Worm (Caenorhabditis elegans) whole organism, L4 larva: ENCODE results near the gene K07B1.7.

Experiments
- F37D6.2 ChIP-seq: sonication (generic microtip); optimal IDR thresholded peaks from 2 replicates; lab custom pipeline; 2016; ENCODE audit warnings: mild to moderate bottlenecking, missing genetic modification characterization, missing compliant biosample characterization
- F49E8.2 ChIP-seq: sonication (generic microtip); optimal IDR thresholded peaks from 2 replicates; lab custom pipeline; 2016; ENCODE audit warnings: missing compliant biosample characterization, mild to moderate bottlenecking, missing genetic modification characterization, borderline replicate concordance
- T26A8.4 ChIP-seq: fragments of 200-800 bp; sonication (Bioruptor generic); IDR thresholded peaks from 2 replicates; pipeline ENCODE4 v1.3.6; 2022; ENCODE audit warnings: missing genetic modification characterization, missing compliant biosample characterization
- Y5F2A.4 ChIP-seq: fragments of 200-800 bp; sonication (Bioruptor generic); optimal IDR thresholded peaks from 2 replicates; lab custom pipeline; 2018; ENCODE audit warnings: mild to moderate bottlenecking, missing genetic modification characterization, missing compliant biosample characterization
- aly-2 ChIP-seq: sonication (generic microtip); optimal IDR thresholded peaks from 2 replicates; lab custom pipeline; 2018; ENCODE audit warnings: missing biosample characterization, missing genetic modification characterization
- ama-1 ChIP-seq: fragments of 150-350 bp; optimal IDR thresholded peaks from 2 replicates; lab custom pipeline; 2014; ENCODE audit warnings: inconsistent platforms, mixed read lengths
- cey-2 ChIP-seq: sonication (generic microtip); optimal IDR thresholded peaks from 3 replicates; lab custom pipeline; 2017; ENCODE audit warnings: missing genetic modification characterization, mild to moderate bottlenecking, missing compliant biosample characterization, antibody characterized with exemption, borderline replicate concordance; ENCODE audit not compliant: insufficient read depth
- daf-12 ChIP-seq: fragments of 150-350 bp; optimal IDR thresholded peaks from 2 replicates; lab custom pipeline; 2014; ENCODE audit warnings: missing biosample characterization, missing genetic modification reagents, missing genetic modification characterization
- daf-16 ChIP-seq, 3 experiments: sonication (generic microtip); optimal IDR thresholded peaks; 2 replicates each; lab custom pipeline; 2016 to 2017; ENCODE audit warnings: missing genetic modification characterization in 3 of 3, missing genetic modification reagents in 3 of 3, mild to moderate bottlenecking in 2 of 3, missing compliant biosample characterization in 2 of 3, missing biosample characterization in 1 of 3, moderate library complexity in 1 of 3
- dmd-6 ChIP-seq: fragments of 200-800 bp; sonication (Bioruptor generic); IDR thresholded peaks from 2 replicates; pipeline ENCODE4 v1.3.6; 2022; ENCODE audit warnings: missing genetic modification reagents, missing genetic modification characterization, missing compliant biosample characterization
- dmd-9 ChIP-seq: fragments of 200-800 bp; sonication (Bioruptor generic); IDR thresholded peaks from 2 replicates; pipeline ENCODE4 v1.3.6; 2022; ENCODE audit warnings: missing genetic modification reagents, missing genetic modification characterization, missing compliant biosample characterization
- dve-1 ChIP-seq: sonication (generic microtip); optimal IDR thresholded peaks from 2 replicates; lab custom pipeline; 2017; ENCODE audit warnings: antibody characterized with exemption, mild to moderate bottlenecking, missing genetic modification characterization, missing compliant biosample characterization; ENCODE audit not compliant: insufficient read depth
- gei-8 ChIP-seq: fragments of 200-800 bp; sonication (Bioruptor generic); optimal IDR thresholded peaks from 2 replicates; lab custom pipeline; 2018; ENCODE audit warnings: mild to moderate bottlenecking, missing genetic modification characterization, missing compliant biosample characterization
- hlh-11 ChIP-seq: fragments of 200-800 bp; sonication (Bioruptor generic); optimal IDR thresholded peaks from 2 replicates; lab custom pipeline; 2018; ENCODE audit warnings: mild to moderate bottlenecking, missing genetic modification characterization, missing compliant biosample characterization
- hlh-30 ChIP-seq: sonication (generic microtip); optimal IDR thresholded peaks from 2 replicates; lab custom pipeline; 2017; ENCODE audit warnings: antibody characterized with exemption, mild to moderate bottlenecking, missing genetic modification characterization, missing compliant biosample characterization; ENCODE audit not compliant: insufficient read depth
- hmg-1.1 ChIP-seq: fragments of 200-800 bp; sonication (Bioruptor generic); IDR thresholded peaks from 2 replicates; pipeline ENCODE4 v1.3.6; 2022; ENCODE audit warnings: missing genetic modification reagents, missing genetic modification characterization, missing compliant biosample characterization
- lin-1 ChIP-seq: fragments of 200-800 bp; sonication (Bioruptor generic); IDR thresholded peaks from 2 replicates; pipeline ENCODE4 v1.3.6; 2022; ENCODE audit warnings: missing genetic modification reagents, missing genetic modification characterization, missing compliant biosample characterization
- lin-13 ChIP-seq: fragments of 150-350 bp; optimal IDR thresholded peaks from 2 replicates; lab custom pipeline; 2014; ENCODE audit warnings: missing biosample characterization, missing genetic modification reagents, missing genetic modification characterization
- lin-38 ChIP-seq: fragments of 200-800 bp; sonication (Bioruptor generic); IDR thresholded peaks from 2 replicates; pipeline ENCODE4 v1.3.6; 2022; ENCODE audit warnings: missing genetic modification reagents, missing genetic modification characterization, missing compliant biosample characterization
- lin-39 ChIP-seq: fragments of 150-350 bp; optimal IDR thresholded peaks from 2 replicates; lab custom pipeline; 2014; ENCODE audit warnings: missing biosample characterization, missing genetic modification reagents, missing genetic modification characterization
- mdl-1 ChIP-seq, 2 experiments: fragments of 150-350 bp in 1 of 2; sonication (generic microtip) in 1 of 2; optimal IDR thresholded peaks; 2 replicates each; lab custom pipeline; 2014 to 2017; ENCODE audit warnings: missing biosample characterization in 2 of 2, missing genetic modification characterization in 2 of 2
- mdt-29 ChIP-seq: fragments of 200-800 bp; sonication (Bioruptor generic); IDR thresholded peaks from 2 replicates; pipeline ENCODE4 v1.3.6; 2022; ENCODE audit warnings: missing genetic modification reagents, missing genetic modification characterization, missing compliant biosample characterization
- mxl-2 ChIP-seq: fragments of 200-800 bp; sonication (Bioruptor generic); conservative IDR thresholded peaks from 2 replicates; pipeline ENCODE4 v1.3.6; 2022; ENCODE audit warnings: missing genetic modification reagents, missing genetic modification characterization, missing compliant biosample characterization
- nhr-28 ChIP-seq: fragments of 150-350 bp; optimal IDR thresholded peaks from 2 replicates; lab custom pipeline; 2014; ENCODE audit warnings: missing biosample characterization, missing genetic modification characterization
- nhr-76 ChIP-seq: fragments of 150-350 bp; optimal IDR thresholded peaks from 2 replicates; lab custom pipeline; 2014; ENCODE audit warnings: missing biosample characterization, missing genetic modification characterization
- nhr-77 ChIP-seq: fragments of 150-350 bp; optimal IDR thresholded peaks from 2 replicates; lab custom pipeline; 2014; ENCODE audit warnings: missing biosample characterization, missing genetic modification characterization
- php-3 ChIP-seq: fragments of 200-800 bp; sonication (Bioruptor generic); IDR thresholded peaks from 2 replicates; pipeline ENCODE4 v1.3.6; 2022; ENCODE audit warnings: missing genetic modification reagents, missing genetic modification characterization, missing compliant biosample characterization
- pqm-1 ChIP-seq: sonication (generic microtip); optimal IDR thresholded peaks from 2 replicates; lab custom pipeline; 2017; ENCODE audit warnings: missing biosample characterization, missing genetic modification characterization
- rbr-2 ChIP-seq: sonication (generic microtip); optimal IDR thresholded peaks from 2 replicates; lab custom pipeline; 2016; ENCODE audit warnings: missing genotype, missing genetic modification characterization, missing compliant biosample characterization
- saeg-2 ChIP-seq: fragments of 200-800 bp; sonication (Bioruptor generic); IDR thresholded peaks from 2 replicates; pipeline ENCODE4 v1.3.6; 2022; ENCODE audit warnings: missing genetic modification reagents, missing genetic modification characterization, missing compliant biosample characterization
- set-16 ChIP-seq: fragments of 200-800 bp; sonication (Bioruptor generic); IDR thresholded peaks from 2 replicates; pipeline ENCODE4 v1.3.6; 2022; ENCODE audit warnings: missing genetic modification reagents, missing genetic modification characterization, missing compliant biosample characterization
- unc-130 ChIP-seq: sonication (generic microtip); optimal IDR thresholded peaks from 2 replicates; lab custom pipeline; 2016; ENCODE audit warnings: missing genetic modification reagents, missing genetic modification characterization, missing compliant biosample characterization
- unc-62 ChIP-seq, 3 experiments: fragments of 150-350 bp in 1 of 3; sonication (generic microtip); optimal IDR thresholded peaks in 2 of 3; peaks in 1 of 3; 1 replicate in 1 of 3; 2 replicates in 2 of 3; lab custom pipeline; 2014 to 2017; ENCODE audit warnings: missing biosample characterization in 3 of 3, missing genetic modification characterization in 3 of 3, missing genetic modification reagents in 3 of 3, missing genotype in 1 of 3
- zip-11 ChIP-seq: fragments of 200-800 bp; sonication (Bioruptor generic); IDR thresholded peaks from 2 replicates; pipeline ENCODE4 v1.3.6; 2022; ENCODE audit warnings: missing genetic modification characterization, missing compliant biosample characterization

Gene K07B1.7

DNA sequence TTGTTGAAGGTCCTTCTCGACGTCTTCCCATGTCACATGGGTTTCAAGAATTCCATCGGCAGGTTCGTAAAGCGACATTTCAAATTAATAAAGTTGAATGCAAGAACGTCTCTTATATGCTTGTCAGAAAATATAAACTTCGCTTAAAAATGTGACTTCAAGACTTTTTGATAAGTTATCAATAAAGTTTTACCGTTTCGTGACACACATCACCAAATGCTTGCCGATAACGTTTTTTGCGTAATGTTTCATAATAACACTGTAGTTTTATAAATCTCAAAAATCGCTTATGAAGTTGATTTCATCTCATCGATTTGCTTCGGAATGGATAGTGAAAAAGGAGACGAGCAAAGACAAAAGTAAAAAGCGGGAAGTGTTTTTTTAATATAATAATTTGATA, 26.7 kb upstream of the K07B1.7 start, which contains the start of gene E02C12.8 (continued):
- peak; percentile 2 for TF ChIP-seq hlh-30 (tag; lab: Kevin White, UChicago)
- no peak for TF ChIP-seq hmg-1.1 (GFP tag; lab: Robert Waterston, UW)
- TF ChIP-seq lin-1 (GFP tag; lab: Robert Waterston, UW): 0 out of 2 replicates have a peak, but pooled peaks have one; percentile 14
- TF ChIP-seq, all 104 proteins: peak for 11

- peak; percentile 12; the same call in 1 of the 2 replicates for TF ChIP-seq dmd-6 (GFP tag; lab: Robert Waterston, UW)
- no peak for TF ChIP-seq unc-62 (GFP tag; optimal IDR thresholded peaks at IDR 0.05 in 1 of 2; lab: Kevin White, UChicago)
- TF ChIP-seq unc-62 (tag; optimal IDR thresholded peaks at IDR 0.05; lab: Kevin White, UChicago): no peak
- peak; percentile 51 for TF ChIP-seq pqm-1
- TF ChIP-seq nhr-28: peak; percentile 10
Observed at ce11 chrV:9370986-9371385, 24.2 kb upstream of the K07B1.7 start, which contains the start of gene E02C12.6. TSS of gene E02C12.6 (minus strand) at chrV:9371086.

DNA sequence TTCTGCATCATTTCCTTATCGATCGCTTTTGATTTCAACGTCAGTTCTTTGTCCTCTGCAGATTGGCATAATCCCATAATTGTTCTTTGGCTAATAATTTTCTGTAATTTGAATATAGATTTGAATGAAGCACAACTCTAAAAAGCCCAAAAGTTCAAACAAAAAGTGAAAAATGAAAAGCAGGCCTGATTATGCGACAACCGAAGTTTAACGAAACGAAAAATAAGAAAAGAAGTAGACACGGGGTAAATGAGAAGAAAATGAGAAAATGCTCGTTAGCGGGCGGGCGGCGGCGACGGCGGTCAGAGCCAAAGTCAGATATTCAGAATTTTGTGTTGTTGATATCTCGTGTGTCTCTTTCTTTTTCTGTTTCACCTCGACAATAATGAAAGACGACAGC, 12.9 kb upstream of the K07B1.7 start, which contains the start of gene gpa-3:
Gene gpa-3 (minus strand): TSS at position 101 of the 400 bp plus-strand sequence.
- TF ChIP-seq hlh-30 (tag; lab: Kevin White, UChicago): no peak
- TF ChIP-seq cey-2 (tag; lab: Kevin White, UChicago): no peak
- peak in 1 of 2 experiments; percentile 68 for TF ChIP-seq unc-62 (GFP tag; optimal IDR thresholded peaks at IDR 0.05 in 1 of 2; lab: Kevin White, UChicago)
- TF ChIP-seq unc-62 (tag; optimal IDR thresholded peaks at IDR 0.05; lab: Kevin White, UChicago): no peak

DNA sequence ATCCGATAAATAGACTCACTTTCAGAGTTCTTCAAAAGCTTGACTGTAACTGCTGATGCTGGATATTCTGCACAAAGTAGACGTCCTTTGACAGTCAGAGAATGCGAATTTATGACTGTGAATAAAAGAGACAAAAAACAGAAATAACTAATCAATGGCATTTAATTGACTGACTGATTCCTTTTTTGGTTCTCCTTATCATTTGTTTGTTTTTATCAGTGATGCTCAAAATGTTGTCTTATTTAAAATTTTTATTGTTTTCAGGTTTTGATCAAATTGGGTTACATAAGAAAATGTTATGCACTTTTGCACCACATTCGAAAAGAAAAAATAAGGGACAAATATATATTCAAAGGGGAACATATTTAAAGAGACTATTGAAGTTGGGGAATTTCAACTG, 9.6 kb upstream of the K07B1.7 start, which contains the start of gene ttr-49:
Gene ttr-49 (minus strand): TSS at position 171 of the 400 bp plus-strand sequence.
- TF ChIP-seq pqm-1 (peak; percentile 30), dmd-6 (GFP tag; lab: Robert Waterston, UW) (0 out of 2 replicates have a peak, but pooled peaks have one; percentile 22), dve-1 (peak; percentile 27), gei-8 (GFP tag; lab: Kevin White, UChicago) (no peak), mdl-1 (tag; optimal IDR thresholded peaks at IDR 0.05; lab: Kevin White, UChicago) (no peak), T26A8.4 (no peak), daf-16 (GFP tag; optimal IDR thresholded peaks at IDR 0.05; lab: Kevin White, UChicago) (no peak), daf-16 (tag; optimal IDR thresholded peaks at IDR 0.05; lab: Kevin White, UChicago) (peak; percentile 73), Y5F2A.4 (no peak)

ce11 chrV:9355371-9355770, 8.6 kb upstream of the K07B1.7 start, which contains the start of gene ttr-40:
TSS of gene ttr-40 (minus strand) at chrV:9355471.
- TF ChIP-seq lin-13: no peak
- TF ChIP-seq nhr-28: no peak
- TF ChIP-seq pqm-1: no peak
- TF ChIP-seq nhr-77 (tag; lab: Kevin White, UChicago): no peak
- no peak for TF ChIP-seq lin-38 (GFP tag; lab: Robert Waterston, UW)
- TF ChIP-seq mdt-29 (GFP tag; lab: Robert Waterston, UW): no peak
- TF ChIP-seq set-16 (GFP tag; lab: Robert Waterston, UW): no peak
- TF ChIP-seq saeg-2 (GFP tag; lab: Robert Waterston, UW): no peak
- TF ChIP-seq unc-62 (GFP tag; optimal IDR thresholded peaks at IDR 0.05 in 1 of 2; lab: Kevin White, UChicago): no peak
- no peak for TF ChIP-seq unc-62 (tag; optimal IDR thresholded peaks at IDR 0.05; lab: Kevin White, UChicago)
- TF ChIP-seq daf-12 (tag; lab: Kevin White, UChicago): no peak
- no peak for TF ChIP-seq mxl-2 (GFP tag; lab: Robert Waterston, UW)
- TF ChIP-seq rbr-2 (tag; lab: Kevin White, UChicago): no peak
- TF ChIP-seq F49E8.2 (tag; lab: Kevin White, UChicago): no peak

- TF ChIP-seq zip-11 (GFP tag; lab: Robert Waterston, UW) (no peak), lin-39 (tag; lab: Kevin White, UChicago) (no peak), php-3 (GFP tag; lab: Robert Waterston, UW) (no peak), dmd-9 (GFP tag; lab: Robert Waterston, UW) (no peak), gei-8 (GFP tag; lab: Kevin White, UChicago) (no peak), mdl-1 (tag; optimal IDR thresholded peaks at IDR 0.05; lab: Kevin White, UChicago) (no peak), ama-1 (lab: Kevin White, UChicago) (no peak), unc-130 (no peak), pqm-1 (no peak), mxl-2 (GFP tag; lab: Robert Waterston, UW) (no peak), F37D6.2 (tag; lab: Kevin White, UChicago) (no peak), aly-2 (tag; lab: Kevin White, UChicago) (no peak), hlh-11 (tag; lab: Kevin White, UChicago) (no peak), nhr-76 (tag; lab: Kevin White, UChicago) (no peak)
- TF ChIP-seq, all 104 proteins: peak for 0
Observed at ce11 chrV:9352947-9353346, 6.2 kb upstream of the K07B1.7 start, which contains the start of gene srx-46. TSS of gene srx-46 (plus strand) at chrV:9353247.
